Fruit fly (Drosophila melanogaster) whole organism, embryonic: ENCODE results near the gene Iris.
A peak's percentile ranks its signal among the peaks of the same experiment; 100 is the strongest.

Source experiments
- Atf6 ChIP-seq: fragments of 200-800 bp; sonication (Bioruptor generic); IDR thresholded peaks from 2 replicates; pipeline ENCODE4 v1.3.6; 2022; ENCODE audit warnings: missing biosample characterization, missing genetic modification characterization
- CG10267 ChIP-seq: fragments of 200-800 bp; sonication (Bioruptor generic); optimal IDR thresholded peaks from 2 replicates; lab custom pipeline; 2018; ENCODE audit warnings: missing biosample characterization, mild to moderate bottlenecking, missing genetic modification characterization, moderate library complexity
- CG11247 ChIP-seq: fragments of 200-800 bp; sonication (Bioruptor generic); IDR thresholded peaks from 2 replicates; pipeline ENCODE4 v1.3.6; 2022; ENCODE audit warnings: missing biosample characterization, missing genetic modification characterization
- CG12391 ChIP-seq: fragments of 200-800 bp; sonication (Bioruptor generic); optimal IDR thresholded peaks from 3 replicates; lab custom pipeline; 2018; ENCODE audit warnings: missing biosample characterization, mild to moderate bottlenecking, missing genetic modification characterization, moderate library complexity
- CG12942 ChIP-seq: fragments of 200-800 bp; sonication (Bioruptor generic); optimal IDR thresholded peaks from 3 replicates; lab custom pipeline; 2016; ENCODE audit warnings: missing biosample characterization, missing genetic modification characterization
- CG13624 ChIP-seq: fragments of 200-800 bp; sonication (Bioruptor generic); optimal IDR thresholded peaks from 2 replicates; lab custom pipeline; 2016; ENCODE audit warnings: missing biosample characterization, missing genetic modification characterization
- CG16815 ChIP-seq: fragments of 200-800 bp; sonication (Bioruptor generic); optimal IDR thresholded peaks from 3 replicates; lab custom pipeline; 2017; ENCODE audit warnings: missing biosample characterization, mild to moderate bottlenecking, missing genetic modification characterization
- CG16863 ChIP-seq: fragments of 200-800 bp; sonication (Bioruptor generic); optimal IDR thresholded peaks from 3 replicates; lab custom pipeline; 2016; ENCODE audit warnings: missing biosample characterization, missing genetic modification characterization
- CG17568 ChIP-seq: fragments of 200-800 bp; sonication (Bioruptor generic); optimal IDR thresholded peaks from 2 replicates; lab custom pipeline; 2018; ENCODE audit warnings: missing biosample characterization, mild to moderate bottlenecking, missing genetic modification characterization, moderate library complexity
- CG31365 ChIP-seq: fragments of 200-800 bp; sonication (Bioruptor generic); optimal IDR thresholded peaks from 2 replicates; lab custom pipeline; 2018; ENCODE audit warnings: missing biosample characterization, mild to moderate bottlenecking, missing genetic modification characterization
- CG3838 ChIP-seq: fragments of 200-800 bp; sonication (Bioruptor generic); optimal IDR thresholded peaks from 3 replicates; lab custom pipeline; 2016; ENCODE audit warnings: missing biosample characterization, missing genetic modification characterization
- CG3995 ChIP-seq: fragments of 200-800 bp; sonication (Bioruptor generic); optimal IDR thresholded peaks from 3 replicates; lab custom pipeline; 2016; ENCODE audit warnings: missing biosample characterization, missing genetic modification characterization
- CG4707 ChIP-seq: fragments of 200-800 bp; sonication (Bioruptor generic); optimal IDR thresholded peaks from 2 replicates; lab custom pipeline; 2018; ENCODE audit warnings: missing biosample characterization, mild to moderate bottlenecking, missing genetic modification characterization, moderate library complexity
- CG6683 ChIP-seq: fragments of 200-800 bp; sonication (Bioruptor generic); optimal IDR thresholded peaks from 2 replicates; lab custom pipeline; 2017; ENCODE audit warnings: missing biosample characterization, mild to moderate bottlenecking, missing genetic modification characterization, missing genetic modification reagents
- CG6765 ChIP-seq: fragments of 200-800 bp; sonication (Bioruptor generic); optimal IDR thresholded peaks from 3 replicates; lab custom pipeline; 2017; ENCODE audit warnings: missing biosample characterization, mild to moderate bottlenecking, missing genetic modification characterization
- CG9215 ChIP-seq: fragments of 200-800 bp; sonication (Bioruptor generic); IDR thresholded peaks from 2 replicates; pipeline ENCODE4 v1.3.6; 2022; ENCODE audit warnings: missing biosample characterization, missing genetic modification characterization
- CHES-1-like ChIP-seq: fragments of 200-800 bp; sonication (Bioruptor generic); optimal IDR thresholded peaks from 2 replicates; lab custom pipeline; 2016; ENCODE audit warnings: missing biosample characterization, missing genetic modification characterization
- CoRest ChIP-seq: fragments of 200-800 bp; sonication (Bioruptor generic); optimal IDR thresholded peaks from 3 replicates; lab custom pipeline; 2018; ENCODE audit warnings: missing biosample characterization, mild to moderate bottlenecking, missing genetic modification characterization, moderate library complexity
- Dip2 ChIP-seq: fragments of 200-800 bp; sonication (Bioruptor generic); IDR thresholded peaks from 2 replicates; pipeline ENCODE4 v1.3.6; 2022; ENCODE audit warnings: missing biosample characterization, missing genetic modification characterization
- Dll ChIP-seq: fragments of 200-800 bp; sonication (Bioruptor generic); IDR thresholded peaks from 4 replicates; pipeline ENCODE4 v1.3.6; 2022; ENCODE audit warnings: missing biosample characterization, missing genetic modification characterization; ENCODE audit not compliant: partially characterized antibody
- Elba2 ChIP-seq: fragments of 200-800 bp; sonication (Bioruptor generic); optimal IDR thresholded peaks from 3 replicates; lab custom pipeline; 2016; ENCODE audit warnings: missing biosample characterization, missing genetic modification characterization
- Fer1 ChIP-seq: fragments of 200-800 bp; sonication (Bioruptor generic); optimal IDR thresholded peaks from 2 replicates; lab custom pipeline; 2017; ENCODE audit warnings: missing biosample characterization, mild to moderate bottlenecking, missing genetic modification characterization
- Gug ChIP-seq: fragments of 200-800 bp; sonication (Bioruptor generic); IDR thresholded peaks from 4 replicates; pipeline ENCODE4 v1.3.6; 2022; ENCODE audit warnings: missing biosample characterization, missing genetic modification characterization
- Hand ChIP-seq: fragments of 200-800 bp; sonication (Bioruptor generic); optimal IDR thresholded peaks from 2 replicates; lab custom pipeline; 2017; ENCODE audit warnings: mild to moderate bottlenecking, missing biosample characterization, missing genetic modification reagents, missing genetic modification characterization
- Kr ChIP-seq: fragments of 200-800 bp; sonication (Bioruptor generic); optimal IDR thresholded peaks from 2 replicates; lab custom pipeline; 2017; ENCODE audit warnings: missing biosample characterization, mild to moderate bottlenecking, missing genetic modification characterization
- Oaz ChIP-seq: fragments of 200-800 bp; sonication (Bioruptor generic); IDR thresholded peaks from 2 replicates; pipeline ENCODE4 v1.3.6; 2022; ENCODE audit warnings: missing biosample characterization, missing genetic modification characterization
- Optix ChIP-seq: fragments of 200-800 bp; sonication (Bioruptor generic); IDR thresholded peaks from 3 replicates; pipeline ENCODE4 v1.3.6; 2022; ENCODE audit warnings: missing biosample characterization, missing genetic modification characterization
- Sox100B ChIP-seq: fragments of 200-800 bp; sonication (Bioruptor generic); optimal IDR thresholded peaks from 3 replicates; lab custom pipeline; 2018; ENCODE audit warnings: missing biosample characterization, mild to moderate bottlenecking, missing genetic modification characterization
- cad ChIP-seq: fragments of >200 bp; optimal IDR thresholded peaks from 2 replicates; lab custom pipeline; 2017; ENCODE audit warnings: missing biosample characterization, missing genetic modification characterization
- crol ChIP-seq: fragments of 200-800 bp; sonication (Bioruptor generic); IDR thresholded peaks from 2 replicates; pipeline ENCODE4 v1.3.6; 2022; ENCODE audit warnings: missing biosample characterization, missing genetic modification characterization
- dpn ChIP-seq, 2 experiments: fragments of 200-800 bp; sonication (Bioruptor generic); optimal IDR thresholded peaks; 3 replicates each; lab custom pipeline; 2016; ENCODE audit warnings: missing biosample characterization in 2 of 2, missing genetic modification characterization in 2 of 2
- ewg ChIP-seq: fragments of 200-800 bp; sonication (Bioruptor generic); optimal IDR thresholded peaks from 3 replicates; lab custom pipeline; 2017; ENCODE audit warnings: mild to moderate bottlenecking, missing biosample characterization, missing genetic modification reagents, missing genetic modification characterization
- fd102C ChIP-seq: fragments of 200-800 bp; sonication (Bioruptor generic); optimal IDR thresholded peaks from 2 replicates; lab custom pipeline; 2018; ENCODE audit warnings: missing biosample characterization, mild to moderate bottlenecking, missing genetic modification characterization, moderate library complexity
- gce ChIP-seq: fragments of 200-800 bp; sonication (Bioruptor generic); IDR thresholded peaks from 3 replicates; pipeline ENCODE4 v1.3.6; 2022; ENCODE audit warnings: missing biosample characterization, missing genetic modification characterization
- gcm ChIP-seq: fragments of 200-800 bp; sonication (Bioruptor generic); optimal IDR thresholded peaks from 2 replicates; lab custom pipeline; 2019; ENCODE audit warnings: missing biosample characterization, mild to moderate bottlenecking, missing genetic modification characterization, moderate library complexity
- ind ChIP-seq: fragments of 200-800 bp; sonication (Bioruptor generic); optimal IDR thresholded peaks from 3 replicates; lab custom pipeline; 2016; ENCODE audit warnings: missing biosample characterization, missing genetic modification characterization
- kni ChIP-seq: fragments of 200-800 bp; sonication (Bioruptor generic); optimal IDR thresholded peaks from 3 replicates; lab custom pipeline; 2017; ENCODE audit warnings: mild to moderate bottlenecking, missing biosample characterization, missing genetic modification reagents, missing genetic modification characterization
- nom ChIP-seq: fragments of 200-800 bp; sonication (Bioruptor generic); optimal IDR thresholded peaks from 2 replicates; lab custom pipeline; 2017; ENCODE audit warnings: missing biosample characterization, missing genetic modification characterization, mild to moderate bottlenecking, moderate library complexity, missing genetic modification reagents
- p53 ChIP-seq: fragments of 200-800 bp; sonication (Bioruptor generic); optimal IDR thresholded peaks from 2 replicates; lab custom pipeline; 2016; ENCODE audit warnings: missing biosample characterization, missing genetic modification characterization
- peb ChIP-seq: fragments of 200-800 bp; sonication (Bioruptor generic); IDR thresholded peaks from 2 replicates; pipeline ENCODE4 v1.3.6; 2022; ENCODE audit warnings: missing biosample characterization, missing genetic modification characterization
- phol ChIP-seq: fragments of 200-800 bp; sonication (Bioruptor generic); optimal IDR thresholded peaks from 3 replicates; lab custom pipeline; 2018; ENCODE audit warnings: missing biosample characterization, mild to moderate bottlenecking, missing genetic modification characterization, moderate library complexity
- pnt ChIP-seq: fragments of 200-800 bp; sonication (Bioruptor generic); optimal IDR thresholded peaks from 3 replicates; lab custom pipeline; 2016; ENCODE audit warnings: missing biosample characterization, missing genetic modification characterization
- row ChIP-seq: fragments of 200-800 bp; sonication (Bioruptor generic); IDR thresholded peaks from 3 replicates; pipeline ENCODE4 v1.3.6; 2022; ENCODE audit warnings: missing biosample characterization, missing genetic modification characterization
- salm ChIP-seq: fragments of 200-800 bp; sonication (Bioruptor generic); optimal IDR thresholded peaks from 2 replicates; lab custom pipeline; 2018; ENCODE audit warnings: missing biosample characterization, mild to moderate bottlenecking, missing genetic modification characterization
- sens ChIP-seq: fragments of 200-800 bp; sonication (Bioruptor generic); peaks from one replicate; lab custom pipeline; 2016; ENCODE audit warnings: missing biosample characterization, missing genetic modification characterization
- stwl ChIP-seq: fragments of 200-800 bp; sonication (Bioruptor generic); optimal IDR thresholded peaks from 3 replicates; lab custom pipeline; 2018; ENCODE audit warnings: missing biosample characterization, mild to moderate bottlenecking, missing genetic modification characterization, moderate library complexity
- tap ChIP-seq: fragments of 200-800 bp; optimal IDR thresholded peaks from 3 replicates; lab custom pipeline; 2019; ENCODE audit warnings: missing biosample characterization, mild to moderate bottlenecking, missing genetic modification characterization, moderate library complexity
- tgo ChIP-seq: fragments of 200-800 bp; sonication (Bioruptor generic); IDR thresholded peaks from 3 replicates; pipeline ENCODE4 v1.3.6; 2022; ENCODE audit warnings: missing biosample characterization, missing genetic modification characterization
- unpg ChIP-seq: fragments of 200-800 bp; sonication (Bioruptor generic); optimal IDR thresholded peaks from 3 replicates; lab custom pipeline; 2018; ENCODE audit warnings: missing biosample characterization, mild to moderate bottlenecking, missing genetic modification characterization, moderate library complexity
- zf30C ChIP-seq: fragments of 200-800 bp; sonication (Bioruptor generic); optimal IDR thresholded peaks from 3 replicates; lab custom pipeline; 2018; ENCODE audit warnings: missing biosample characterization, mild to moderate bottlenecking, missing genetic modification characterization

Gene Iris

DNA sequence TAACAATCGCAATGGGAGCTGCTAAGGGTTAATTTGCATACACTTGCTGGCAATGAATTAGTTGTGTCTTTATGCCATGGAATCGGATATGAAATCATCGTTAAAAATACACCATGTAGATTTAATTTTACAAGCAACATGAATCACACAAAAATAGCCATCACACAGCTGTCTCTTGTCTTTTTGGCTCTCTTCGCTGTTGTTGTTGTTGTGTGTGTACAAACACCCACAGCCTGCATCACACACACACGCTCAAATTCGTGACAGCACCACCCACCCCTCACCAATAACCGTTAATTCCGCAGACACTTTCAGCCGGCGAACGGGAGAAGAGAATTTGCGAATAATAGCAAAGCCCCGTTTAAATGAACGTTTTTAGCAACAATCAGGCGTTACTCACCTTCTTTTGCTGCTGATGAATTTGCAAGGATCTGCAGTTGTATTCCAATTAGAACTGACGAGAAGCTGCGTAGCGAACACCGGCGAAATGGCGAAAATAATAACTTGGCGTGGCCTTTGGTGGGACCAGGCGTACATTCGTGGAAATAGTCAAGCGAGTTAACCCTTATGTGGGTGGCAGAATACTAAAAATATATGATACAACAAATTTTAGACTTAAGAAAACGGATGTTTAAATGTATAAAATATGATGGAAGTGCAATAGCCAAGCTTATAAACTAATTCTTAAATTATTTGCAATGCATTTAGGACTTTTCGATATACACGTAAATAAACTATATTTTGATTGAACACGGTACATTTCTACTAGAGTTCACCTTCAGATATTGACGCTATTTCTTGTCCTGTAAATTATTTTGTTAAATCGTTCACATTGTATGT, 24.0 kb upstream of the Iris start, which contains the start of gene capt (continued):
- TF ChIP-seq CG12391 (tag; lab: Kevin White, UChicago) (peak; percentile 54), gce (GFP tag; lab: Robert Waterston, UW) (no peak), unpg (GFP tag; lab: Kevin White, UChicago) (peak; percentile 2), kni (GFP tag; lab: Kevin White, UChicago) (no peak), fd102C (GFP tag; lab: Kevin White, UChicago) (no peak), Atf6 (GFP tag; lab: Robert Waterston, UW) (no peak), CG13624 (GFP tag; lab: Kevin White, UChicago) (peak; percentile 36), Hand (no peak), gcm (GFP tag; lab: Kevin White, UChicago) (peak; percentile 44), Gug (0 out of 4 replicates have a peak, but pooled peaks have one; percentile 16), CHES-1-like (GFP tag; lab: Kevin White, UChicago) (no peak), CG6765 (GFP tag; lab: Kevin White, UChicago) (no peak), stwl (tag; lab: Kevin White, UChicago) (no peak), CG6683 (GFP tag; lab: Kevin White, UChicago) (no peak), CoRest (tag; lab: Kevin White, UChicago) (peak; percentile 56), CG17568 (no peak), CG10267 (tag; lab: Kevin White, UChicago) (peak; percentile 21), phol (tag; lab: Kevin White, UChicago) (peak; percentile 23), nom (GFP tag; lab: Kevin White, UChicago) (no peak), CG4707 (GFP tag; lab: Kevin White, UChicago) (no peak), salm (no peak), CG31365 (no peak), Fer1 (GFP tag; lab: Kevin White, UChicago) (peak; percentile 10), Optix (GFP tag; lab: Robert Waterston, UW) (no peak), Elba2 (GFP tag; lab: Kevin White, UChicago) (peak; percentile 79), sens (peak; percentile 73), pnt (GFP tag; lab: Kevin White, UChicago) (no peak), zf30C (GFP tag; lab: Kevin White, UChicago) (no peak), CG9215 (GFP tag; lab: Robert Waterston, UW) (peak; percentile 56), cad (no peak), row (GFP tag; lab: Robert Waterston, UW) (peak; percentile 94), Oaz (no peak), CG16815 (GFP tag; lab: Kevin White, UChicago) (no peak), tgo (GFP tag; lab: Robert Waterston, UW) (peak; percentile 51; the same call in 2 of the 3 replicates), Sox100B (GFP tag; lab: Kevin White, UChicago) (no peak), Dll (GFP tag; lab: Robert Waterston, UW) (no peak), CG16863 (GFP tag; lab: Kevin White, UChicago) (peak; percentile 12), Kr (no peak), dpn (GFP tag; optimal IDR thresholded peaks at IDR 0.05; lab: Kevin White, UChicago) (peak; percentile 24 to 28), Dip2 (no peak), peb (GFP tag; lab: Robert Waterston, UW) (no peak), ind (GFP tag; lab: Kevin White, UChicago) (peak; percentile 52), CG11247 (GFP tag; lab: Robert Waterston, UW) (no peak; the same call in 1 of the 2 replicates), CG3838 (GFP tag; lab: Kevin White, UChicago) (no peak), p53 (GFP tag; lab: Kevin White, UChicago) (no peak), CG12942 (no peak), tap (no peak), CG3995 (GFP tag; lab: Kevin White, UChicago) (peak; percentile 8), ewg (peak; percentile 5), crol (GFP tag; lab: Robert Waterston, UW) (peak; percentile 90)
